Worm (Caenorhabditis elegans): ENCODE results near the gene T08D10.3.

The T08D10.3 gene

DNA sequence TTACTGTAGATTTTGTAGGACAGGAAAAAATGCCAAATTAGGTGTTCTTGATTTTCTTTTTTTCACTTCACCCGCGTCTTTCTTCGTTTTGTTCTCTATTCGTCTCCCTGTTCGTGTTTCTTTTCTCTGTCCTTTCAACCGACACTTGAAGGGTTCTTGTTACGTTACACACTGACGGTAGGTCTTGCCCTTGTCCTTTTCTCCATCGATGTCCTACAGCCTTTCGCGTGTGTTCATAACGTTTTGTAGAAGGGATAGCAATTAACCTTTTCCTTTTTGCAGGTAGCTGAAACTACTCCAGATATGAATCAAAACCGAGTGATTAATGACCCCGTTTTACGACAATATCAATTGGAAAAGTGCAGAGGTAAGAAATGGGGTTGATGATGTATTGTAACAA is 31.1 kb upstream of the T08D10.3 start, which contains the start of gene F55G7.1:
TSS of gene F55G7.1 (plus strand) at position 276 of the 400 bp plus-strand sequence.
- TF ChIP-seq nhr-80 (tag; optimal IDR thresholded peaks at IDR 0.05) (peak; percentile 46), hmg-20 (GFP tag; IDR thresholded peaks at IDR 0.05) (peak; percentile 18; the same call in 1 of the 2 replicates), F23B12.7 (tag; optimal IDR thresholded peaks at IDR 0.05; ENCODE audit: insufficient read depth) (peak; percentile 21), C06A6.2 (GFP tag; conservative IDR thresholded peaks at IDR 0.05) (0 out of 2 replicates have a peak, but pooled peaks have one; percentile 36), madf-10 (tag; optimal IDR thresholded peaks at IDR 0.05) (no peak), tbx-9 (tag; optimal IDR thresholded peaks at IDR 0.05; ENCODE audit: borderline replicate concordance) (no peak), ztf-22 (GFP tag; optimal IDR thresholded peaks at IDR 0.05) (no peak), ama-1 (optimal IDR thresholded peaks at IDR 0.05) (no peak), ama-1 (GFP tag; optimal IDR thresholded peaks at IDR 0.05) (no peak), Y56A3A.18 (GFP tag; IDR thresholded peaks at IDR 0.05) (peak; percentile 63; the same call in 1 of the 2 replicates), mel-28 (tag; optimal IDR thresholded peaks at IDR 0.05; ENCODE audit: borderline replicate concordance) (no peak), lin-40 (tag; optimal IDR thresholded peaks at IDR 0.05) (peak; percentile 83), B0261.1 (tag; optimal IDR thresholded peaks at IDR 0.05) (peak; percentile 28), ztf-26 (tag; optimal IDR thresholded peaks at IDR 0.05) (peak; percentile 71), K11D2.4 (GFP tag; IDR thresholded peaks at IDR 0.05) (peak; percentile 56; the same call in 1 of the 2 replicates), gei-17 (GFP tag; optimal IDR thresholded peaks at IDR 0.05) (peak; percentile 92), dox-1 (GFP tag; IDR thresholded peaks at IDR 0.05) (peak; percentile 71; the same call in 1 of the 2 replicates), ZK185.1 (tag; optimal IDR thresholded peaks at IDR 0.05; ENCODE audit: poor library complexity, severe bottlenecking) (peak; percentile 34), F39B2.1 (GFP tag; IDR thresholded peaks at IDR 0.05) (no peak), lsy-27 (tag; optimal IDR thresholded peaks at IDR 0.05; ENCODE audit: borderline replicate concordance, insufficient read depth) (no peak), F10E7.11 (tag; optimal IDR thresholded peaks at IDR 0.05) (no peak), ceh-27 (GFP tag; optimal IDR thresholded peaks at IDR 0.05) (peak; percentile 60), nfya-2 (GFP tag; IDR thresholded peaks at IDR 0.05) (no peak), F57A8.1 (GFP tag; optimal IDR thresholded peaks at IDR 0.05) (no peak), snpc-4 (GFP tag; optimal IDR thresholded peaks at IDR 0.05) (no peak), snpc-4 (tag; optimal IDR thresholded peaks at IDR 0.05) (peak in 2 of 4 experiments; percentile 19 to 82)

DNA sequence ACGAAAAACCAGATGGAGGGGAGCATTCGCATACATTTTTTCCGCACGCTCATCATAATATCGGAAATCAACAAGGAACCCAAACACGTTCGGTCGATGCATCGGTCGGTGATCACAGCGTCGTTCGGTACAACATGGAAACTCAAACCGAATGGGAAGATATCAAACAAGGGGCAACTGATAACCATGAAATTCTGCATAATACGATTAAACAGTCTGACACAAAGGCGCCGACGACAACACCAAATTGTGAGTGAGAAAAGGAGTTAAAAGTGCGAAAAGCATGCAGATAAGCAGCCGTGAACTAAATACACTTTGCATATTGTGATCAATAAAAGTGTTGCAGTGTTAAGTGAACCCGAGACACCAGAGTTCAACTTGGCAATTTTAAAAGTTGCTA is 30.0 kb upstream of the T08D10.3 start:
- no peak for TF ChIP-seq dox-1 (GFP tag; IDR thresholded peaks at IDR 0.05)
- peak; percentile 79 for TF ChIP-seq nhr-80 (tag; optimal IDR thresholded peaks at IDR 0.05)
- TF ChIP-seq nfyb-1 (GFP tag; IDR thresholded peaks at IDR 0.05) = peak; percentile 25; the same call in 1 of the 2 replicates

DNA sequence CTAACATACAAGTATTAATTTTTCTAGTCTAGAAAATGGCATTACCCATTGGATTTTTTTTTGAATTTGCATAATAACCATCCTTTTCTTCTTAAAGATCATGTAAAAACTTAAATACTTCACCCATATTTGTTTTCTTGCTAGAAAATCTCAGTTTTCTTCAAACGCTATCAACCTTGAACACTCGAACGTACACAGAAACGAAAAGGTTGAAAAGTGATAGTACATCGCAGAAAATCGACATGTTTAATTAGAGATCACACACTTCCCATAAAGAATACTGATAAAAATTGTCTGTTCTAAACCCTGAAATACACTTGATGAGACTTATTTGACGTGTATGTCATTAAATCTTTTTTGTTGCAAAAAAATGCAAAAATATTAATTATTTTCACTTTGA is 27.6 kb upstream of the T08D10.3 start, which contains the start of gene F55G7.4:
TSS of gene F55G7.4 (plus strand) at position 301 of the 400 bp plus-strand sequence.
- TF ChIP-seq Y67H2A.10 (GFP tag; conservative IDR thresholded peaks at IDR 0.05) (no peak), rec-8 (tag; optimal IDR thresholded peaks at IDR 0.05) (no peak), hrde-1 (tag; optimal IDR thresholded peaks at IDR 0.05; ENCODE audit: borderline replicate concordance) (no peak), mcd-1 (GFP tag; IDR thresholded peaks at IDR 0.05) (no peak), nhr-27 (tag; optimal IDR thresholded peaks at IDR 0.05) (no peak), sea-2 (GFP tag; IDR thresholded peaks at IDR 0.05) (no peak), B0019.2 (GFP tag; conservative IDR thresholded peaks at IDR 0.05) (no peak), Y95B8A.8 (GFP tag; IDR thresholded peaks at IDR 0.05) (no peak), K11D2.4 (GFP tag; IDR thresholded peaks at IDR 0.05) (no peak), K12H6.12 (tag; optimal IDR thresholded peaks at IDR 0.05) (no peak), ceh-40 (GFP tag; IDR thresholded peaks at IDR 0.05) (no peak), attf-3 (GFP tag; conservative IDR thresholded peaks at IDR 0.05) (no peak), F39B2.1 (GFP tag; IDR thresholded peaks at IDR 0.05) (no peak)

Measured in whole organism, young adult.